Fruit fly (Drosophila melanogaster) whole organism, embryonic: ENCODE results near the gene CG45544.
A peak's percentile ranks its signal among the peaks of the same experiment; 100 is the strongest.

ENCODE experiments used
- CG30431 ChIP-seq: fragments of 200-800 bp; sonication (Bioruptor generic); optimal IDR thresholded peaks from 2 replicates; lab custom pipeline; 2017; ENCODE audit warnings: missing biosample characterization, missing genetic modification characterization
- CG43689 ChIP-seq: fragments of 200-800 bp; sonication (Bioruptor generic); IDR thresholded peaks from 2 replicates; pipeline ENCODE4 v1.3.6; 2022; ENCODE audit warnings: missing biosample characterization, missing genetic modification characterization
- Sry-β ChIP-seq: fragments of 200-800 bp; sonication (Bioruptor generic); optimal IDR thresholded peaks from 2 replicates; lab custom pipeline; 2018; ENCODE audit warnings: missing biosample characterization, mild to moderate bottlenecking, missing genetic modification characterization, moderate library complexity
- jing ChIP-seq: fragments of 200-800 bp; sonication (Bioruptor generic); optimal IDR thresholded peaks from 2 replicates; lab custom pipeline; 2018; ENCODE audit warnings: missing biosample characterization, mild to moderate bottlenecking, missing genetic modification characterization
- lab ChIP-seq: fragments of 200-800 bp; sonication (Bioruptor generic); optimal IDR thresholded peaks from 3 replicates; lab custom pipeline; 2017; ENCODE audit warnings: missing biosample characterization, missing genetic modification characterization, mild to moderate bottlenecking, moderate library complexity, missing genetic modification reagents
- psq ChIP-seq: fragments of 200-800 bp; sonication (Bioruptor generic); optimal IDR thresholded peaks from 2 replicates; lab custom pipeline; 2017; ENCODE audit warnings: missing biosample characterization, missing genetic modification characterization

dm6 chr3R:29251418-29251817 lies 4.9 kb upstream of the CG45544 start:
- TF ChIP-seq CG43689 (GFP tag; lab: Robert Waterston, UW), result no peak
- no peak for TF ChIP-seq Sry-β (GFP tag; lab: Kevin White, UChicago)
- TF ChIP-seq CG30431 (GFP tag; lab: Kevin White, UChicago), result no peak
- TF ChIP-seq jing, result no peak
- TF ChIP-seq psq (GFP tag; lab: Kevin White, UChicago), result no peak
- TF ChIP-seq lab (GFP tag; lab: Kevin White, UChicago), result peak; percentile 6
